Worm (Caenorhabditis elegans): ENCODE results near the gene nas-8.

The nas-8 gene

DNA sequence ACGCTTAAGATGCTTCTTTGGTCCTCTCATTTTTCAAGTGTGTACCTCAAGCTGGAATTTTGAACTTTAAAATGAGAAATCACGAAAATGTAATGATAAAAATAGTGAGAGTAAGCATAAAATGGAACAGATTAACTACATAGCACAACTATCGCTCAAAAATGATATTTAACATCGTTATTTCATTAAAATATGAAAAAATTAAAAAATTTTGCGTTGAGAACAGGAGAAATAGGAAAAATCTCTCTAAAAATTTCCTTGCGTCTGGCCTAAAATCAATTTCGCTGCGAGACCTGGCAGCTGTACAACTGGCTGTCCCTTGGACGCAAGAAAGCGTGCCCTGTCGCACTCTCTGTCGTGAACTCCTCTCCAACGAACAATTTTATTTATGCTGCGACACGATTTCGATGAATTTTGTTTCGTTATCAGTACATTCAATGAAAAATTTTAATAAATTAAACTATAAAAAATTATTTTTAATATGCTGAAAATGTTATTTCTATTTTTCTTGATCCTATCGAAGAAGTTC is 30.0 kb upstream of the nas-8 start, which contains the start of gene rps-4 (continued):
- TF ChIP-seq R02D3.7 (tag; optimal IDR thresholded peaks at IDR 0.05): peak; percentile 77
- peak; percentile 77 for TF ChIP-seq lsy-12 (tag; optimal IDR thresholded peaks at IDR 0.05)
- no peak for TF ChIP-seq sea-2 (GFP tag; optimal IDR thresholded peaks at IDR 0.05)
- TF ChIP-seq elt-1 (tag; optimal IDR thresholded peaks at IDR 0.05): peak; percentile 24
- no peak for TF ChIP-seq ceh-9 (tag; optimal IDR thresholded peaks at IDR 0.05)
- no peak for TF ChIP-seq mml-1 (tag; optimal IDR thresholded peaks at IDR 0.05)
- TF ChIP-seq nhr-67 (tag; optimal IDR thresholded peaks at IDR 0.05): no peak
- no peak for TF ChIP-seq mdl-1 (tag; optimal IDR thresholded peaks at IDR 0.05)
- TF ChIP-seq nhr-28 (tag; optimal IDR thresholded peaks at IDR 0.05): no peak
- peak; percentile 75 for TF ChIP-seq egl-27 (tag; optimal IDR thresholded peaks at IDR 0.05)
- peak; percentile 82 for TF ChIP-seq skn-1 (tag; optimal IDR thresholded peaks at IDR 0.05)
- no peak for TF ChIP-seq ZK546.5 (tag; optimal IDR thresholded peaks at IDR 0.05)
- peak; percentile 78 for TF ChIP-seq jun-1 (tag; optimal IDR thresholded peaks at IDR 0.05)
- TF ChIP-seq pha-4 (tag; optimal IDR thresholded peaks at IDR 0.05): peak; percentile 96
- peak; percentile 46 for TF ChIP-seq tbx-2 (tag; optimal IDR thresholded peaks at IDR 0.05)

DNA sequence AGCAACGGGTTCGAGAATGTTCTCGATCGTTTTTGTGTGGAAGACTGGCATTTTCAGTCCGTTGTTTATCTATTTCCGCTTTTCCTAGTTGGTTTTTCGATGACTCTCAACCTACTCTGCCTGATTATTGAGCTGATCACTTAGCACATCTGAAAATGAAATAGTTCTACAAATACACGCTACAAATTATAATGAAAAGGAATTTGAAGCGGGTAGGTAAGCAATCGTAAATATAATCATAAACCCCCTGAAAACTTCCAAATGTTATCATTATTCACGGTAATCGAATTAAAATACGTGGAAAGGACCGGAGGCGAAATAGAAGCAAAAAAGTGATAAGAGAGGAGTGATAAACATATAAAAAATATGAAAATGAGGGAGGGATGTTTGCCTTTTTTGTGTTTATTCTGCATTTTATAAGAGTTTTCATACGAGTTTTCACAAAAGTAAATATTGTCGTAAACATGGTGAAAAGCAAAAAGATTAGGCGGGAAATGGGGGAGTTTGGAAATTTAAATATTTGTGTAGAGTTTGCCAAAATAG is 20.4 kb upstream of the nas-8 start, which contains the start of gene deb-1:
TSS of gene deb-1 (minus strand) at position 51 of the 543 bp plus-strand sequence.
- TF ChIP-seq egl-5 (tag; optimal IDR thresholded peaks at IDR 0.05): no peak
- peak; percentile 24 for TF ChIP-seq pqm-1 (tag; optimal IDR thresholded peaks at IDR 0.05)
- peak; percentile 75 for TF ChIP-seq elt-2 (tag; optimal IDR thresholded peaks at IDR 0.05)
- TF ChIP-seq pha-4 (tag; optimal IDR thresholded peaks at IDR 0.05): peak; percentile 85

DNA sequence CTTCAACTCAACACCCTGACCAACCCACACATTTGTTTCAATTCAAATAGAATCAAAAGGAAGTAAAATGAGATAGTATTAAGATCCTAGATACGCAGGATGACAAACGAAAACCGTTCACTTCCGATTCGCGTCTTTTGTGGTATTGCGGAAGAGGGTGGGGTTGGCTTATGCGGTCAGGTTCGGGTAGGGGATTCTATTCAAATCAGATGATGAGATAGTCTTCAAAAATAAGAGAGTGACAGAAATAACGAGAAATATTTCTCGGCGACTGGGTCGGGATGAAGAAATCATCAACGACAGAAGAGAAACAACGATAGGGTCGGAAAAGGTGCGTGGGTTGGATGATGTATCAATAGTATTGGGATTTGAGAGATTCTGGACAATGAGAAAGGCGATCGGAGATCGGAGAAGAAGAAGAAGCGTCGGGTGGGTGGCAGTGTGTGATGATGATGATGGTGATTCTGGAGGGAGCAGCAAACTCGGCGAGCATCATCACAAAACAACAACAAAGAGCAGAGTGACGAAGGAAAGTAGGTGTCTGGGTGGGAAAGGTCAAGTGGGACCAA is 19.2 kb upstream of the nas-8 start:
- no peak for TF ChIP-seq nhr-237 (tag; optimal IDR thresholded peaks at IDR 0.05)
- no peak for TF ChIP-seq lsy-12 (tag; optimal IDR thresholded peaks at IDR 0.05)
- TF ChIP-seq lin-15B (tag; optimal IDR thresholded peaks at IDR 0.05): no peak
- no peak for TF ChIP-seq egl-27 (tag; optimal IDR thresholded peaks at IDR 0.05)
- TF ChIP-seq snpc-4 (tag; optimal IDR thresholded peaks at IDR 0.05): peak; percentile 43
- TF ChIP-seq ztf-11 (tag; optimal IDR thresholded peaks at IDR 0.05): no peak
- TF ChIP-seq mml-1 (tag; optimal IDR thresholded peaks at IDR 0.05): no peak
- no peak for TF ChIP-seq ceh-16 (tag; optimal IDR thresholded peaks at IDR 0.05)
- TF ChIP-seq nhr-12 (tag; optimal IDR thresholded peaks at IDR 0.05): no peak
- TF ChIP-seq ceh-9 (tag; optimal IDR thresholded peaks at IDR 0.05): no peak
- TF ChIP-seq nhr-23 (tag; optimal IDR thresholded peaks at IDR 0.05): peak; percentile 72
- no peak for TF ChIP-seq tbx-2 (tag; optimal IDR thresholded peaks at IDR 0.05)
- TF ChIP-seq nhr-77 (tag; optimal IDR thresholded peaks at IDR 0.05): no peak
- no peak for TF ChIP-seq pqm-1 (tag; optimal IDR thresholded peaks at IDR 0.05)
- TF ChIP-seq pha-4 (tag; optimal IDR thresholded peaks at IDR 0.05): peak; percentile 24
- no peak for TF ChIP-seq hmg-11 (tag; optimal IDR thresholded peaks at IDR 0.05)
- TF ChIP-seq R02D3.7 (tag; optimal IDR thresholded peaks at IDR 0.05): no peak
- no peak for TF ChIP-seq aly-2 (tag; optimal IDR thresholded peaks at IDR 0.05)
- no peak for TF ChIP-seq mdl-1 (tag; optimal IDR thresholded peaks at IDR 0.05)
- TF ChIP-seq nfya-1 (tag; optimal IDR thresholded peaks at IDR 0.05; ENCODE audit: insufficient read depth): no peak
- TF ChIP-seq nhr-28 (tag; optimal IDR thresholded peaks at IDR 0.05): no peak
- TF ChIP-seq egl-5 (tag; optimal IDR thresholded peaks at IDR 0.05): no peak
- TF ChIP-seq lin-39 (tag; optimal IDR thresholded peaks at IDR 0.05): no peak
- TF ChIP-seq unc-62 (GFP tag; optimal IDR thresholded peaks at IDR 0.05): no peak

DNA sequence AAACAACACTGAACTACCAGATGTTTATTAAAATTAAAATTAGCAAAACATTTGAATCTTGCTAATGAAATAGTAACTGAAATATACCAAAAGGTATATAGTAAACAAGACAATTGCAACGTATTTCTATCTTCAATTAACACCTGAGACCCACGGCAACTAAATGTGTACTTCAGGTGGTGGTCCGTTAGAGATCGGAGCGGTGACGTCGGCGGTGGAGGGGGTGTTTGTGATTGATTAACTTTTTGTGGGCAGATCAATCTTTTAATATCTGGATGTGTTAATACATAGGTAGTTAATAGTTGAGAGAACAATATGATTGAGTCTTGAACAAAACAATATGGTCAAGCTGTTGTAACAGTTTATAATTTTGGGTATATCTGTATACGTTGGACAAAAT is 18.6 kb upstream of the nas-8 start:
- TF ChIP-seq lin-39 (tag; optimal IDR thresholded peaks at IDR 0.05) (peak; percentile 0), nhr-43 (tag; optimal IDR thresholded peaks at IDR 0.05; ENCODE audit: poor library complexity, severe bottlenecking) (no peak)

DNA sequence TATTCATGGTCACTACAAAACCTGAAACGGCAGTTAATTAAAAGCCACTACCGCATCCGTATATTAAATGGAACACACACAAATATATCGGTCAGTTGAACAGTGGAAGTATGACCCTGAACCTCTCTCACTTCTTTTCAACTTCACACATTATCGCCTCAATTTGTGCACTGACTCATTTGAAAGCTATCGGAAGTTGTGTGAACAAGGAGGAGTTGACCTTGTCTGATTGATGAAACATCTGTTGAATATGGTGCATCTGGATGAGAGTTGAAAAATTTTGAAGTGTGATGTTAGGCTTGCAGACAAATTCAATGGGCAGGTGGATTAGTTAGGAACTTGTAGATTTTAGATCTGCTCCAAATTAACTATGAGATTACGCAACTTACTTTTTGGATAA is 17.2 kb upstream of the nas-8 start:
- TF ChIP-seq nhr-43 (tag; optimal IDR thresholded peaks at IDR 0.05; ENCODE audit: poor library complexity, severe bottlenecking): no peak
- TF ChIP-seq aly-2 (tag; optimal IDR thresholded peaks at IDR 0.05): no peak
- no peak for TF ChIP-seq pqm-1 (tag; optimal IDR thresholded peaks at IDR 0.05)
- TF ChIP-seq ceh-16 (tag; optimal IDR thresholded peaks at IDR 0.05): no peak
- TF ChIP-seq daf-12 (tag; optimal IDR thresholded peaks at IDR 0.05): no peak
- no peak for TF ChIP-seq hmg-11 (tag; optimal IDR thresholded peaks at IDR 0.05)
- no peak for TF ChIP-seq fkh-2 (tag; optimal IDR thresholded peaks at IDR 0.05)
- no peak for TF ChIP-seq skn-1 (tag; optimal IDR thresholded peaks at IDR 0.05)
- TF ChIP-seq eor-1 (tag; optimal IDR thresholded peaks at IDR 0.05): no peak
- TF ChIP-seq jun-1 (tag; optimal IDR thresholded peaks at IDR 0.05): no peak
- no peak for TF ChIP-seq fkh-10 (GFP tag; optimal IDR thresholded peaks at IDR 0.05)
- no peak for TF ChIP-seq nhr-76 (tag; optimal IDR thresholded peaks at IDR 0.05)
- no peak for TF ChIP-seq mdl-1 (tag; optimal IDR thresholded peaks at IDR 0.05)
